Fruit fly (Drosophila melanogaster): ENCODE results near the gene CG2100.
A peak's percentile ranks its signal among the peaks of the same experiment; 100 is the strongest.

CG2100 gene

DNA sequence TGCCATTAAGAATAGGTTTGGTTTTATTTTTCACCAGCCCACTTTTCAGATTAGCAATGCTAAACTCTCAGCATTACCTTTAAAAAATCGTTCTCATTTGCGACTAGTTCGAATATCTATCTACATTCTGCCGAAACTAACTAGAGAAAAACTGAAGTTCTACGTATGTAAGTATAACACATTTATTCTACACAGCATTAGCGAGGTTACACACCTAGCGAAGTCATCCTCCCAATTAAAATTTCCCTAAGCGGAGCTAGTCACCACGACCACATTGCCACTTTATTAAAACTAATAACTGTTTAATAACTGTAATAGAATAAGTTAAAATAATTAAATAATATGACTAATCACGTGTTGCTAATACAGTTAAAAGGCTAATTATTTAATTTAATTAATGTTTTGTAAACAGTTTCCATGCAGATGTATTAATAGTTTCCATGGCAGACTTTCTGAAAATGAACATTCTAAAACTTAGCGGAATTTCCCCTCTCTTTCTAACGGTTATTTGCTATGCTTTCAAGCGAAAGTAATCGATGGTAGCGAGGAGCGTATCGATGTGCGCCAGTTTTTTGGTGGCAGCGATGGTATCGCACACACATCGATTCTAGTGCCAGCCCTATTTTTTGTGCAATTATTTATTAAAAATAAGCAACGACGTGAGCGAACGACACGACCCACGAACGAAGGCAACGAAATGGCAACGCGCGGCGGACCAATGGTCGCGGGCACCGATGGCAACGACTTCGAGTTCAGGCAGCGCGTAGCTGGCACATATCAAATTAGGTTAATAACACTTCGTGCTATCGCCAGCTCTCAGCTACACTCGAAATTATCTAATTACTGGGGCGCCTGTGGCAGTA, 42.8 kb upstream of the CG2100 start, which contains the start of gene jagn (continued):
- TF ChIP-seq seq (GFP tag; IDR thresholded peaks at IDR 0.05) = no peak
- peak; percentile 41 for TF ChIP-seq Deaf1 (tag; optimal IDR thresholded peaks at IDR 0.05)
- TF ChIP-seq lov (optimal IDR thresholded peaks at IDR 0.05) = no peak
- 0 out of 3 replicates have a peak, but pooled peaks have one; percentile 31 for TF ChIP-seq lov (GFP tag; IDR thresholded peaks at IDR 0.05)
- peak; percentile 48 for TF ChIP-seq pum (GFP tag; optimal IDR thresholded peaks at IDR 0.05)
- TF ChIP-seq scrt (GFP tag; optimal IDR thresholded peaks at IDR 0.05) = peak; percentile 29
- no peak for TF ChIP-seq eve (GFP tag; optimal IDR thresholded peaks at IDR 0.05)
- no peak for TF ChIP-seq CG1529 (GFP tag; optimal IDR thresholded peaks at IDR 0.05)
- TF ChIP-seq Dref (GFP tag; IDR thresholded peaks at IDR 0.05) = peak; percentile 96
- peak; percentile 12 for TF ChIP-seq CG4282 (GFP tag; optimal IDR thresholded peaks at IDR 0.05)
- peak; percentile 80 for TF ChIP-seq MBD-R2 (GFP tag; IDR thresholded peaks at IDR 0.05)
- peak; percentile 14 for TF ChIP-seq p53 (GFP tag; optimal IDR thresholded peaks at IDR 0.05)
- TF ChIP-seq ash1 (GFP tag; optimal IDR thresholded peaks at IDR 0.05) = no peak
- TF ChIP-seq CG6272 (GFP tag; IDR thresholded peaks at IDR 0.05) = peak; percentile 79
- peak; percentile 48; the same call in 2 of the 3 replicates for TF ChIP-seq ken (GFP tag; IDR thresholded peaks at IDR 0.05)
- TF ChIP-seq CG2202 (tag; optimal IDR thresholded peaks at IDR 0.05) = no peak
- no peak for TF ChIP-seq btn (GFP tag; optimal IDR thresholded peaks at IDR 0.05)

DNA sequence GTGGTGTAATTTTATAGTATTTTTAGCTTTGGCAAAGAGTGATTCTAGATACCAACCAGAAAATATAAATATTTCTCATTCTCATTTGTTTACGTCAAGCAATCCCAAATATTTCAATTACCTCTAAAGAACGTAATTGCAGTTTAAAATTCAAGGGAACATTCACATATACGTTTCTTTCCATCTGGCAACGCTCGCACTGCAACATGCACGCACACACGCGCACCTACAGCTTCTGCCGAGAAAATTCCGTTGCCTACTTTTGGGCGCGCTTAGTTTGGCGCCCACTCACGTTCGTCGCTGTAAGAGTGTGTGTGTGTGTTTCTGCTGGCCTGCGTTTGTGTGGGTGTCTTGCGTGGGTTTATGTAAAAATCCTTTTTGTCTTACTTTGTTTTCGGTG, 36.3 kb upstream of the CG2100 start:
- TF ChIP-seq CG9437 (GFP tag; optimal IDR thresholded peaks at IDR 0.05) = peak; percentile 96
- TF ChIP-seq Dp (GFP tag; optimal IDR thresholded peaks at IDR 0.05) = peak; percentile 22
- TF ChIP-seq sr (GFP tag; IDR thresholded peaks at IDR 0.05) = peak; percentile 44; the same call in 1 of the 3 replicates
- TF ChIP-seq toy (GFP tag; IDR thresholded peaks at IDR 0.05) = no peak
- no peak for TF ChIP-seq Adf1 (GFP tag; IDR thresholded peaks at IDR 0.05)
- TF ChIP-seq CG8478 (optimal IDR thresholded peaks at IDR 0.05) = peak; percentile 47
- TF ChIP-seq CG12391 (tag; optimal IDR thresholded peaks at IDR 0.05) = no peak
- 0 out of 2 replicates have a peak, but pooled peaks have one; percentile 24 for TF ChIP-seq bbx (GFP tag; IDR thresholded peaks at IDR 0.05; ENCODE audit: partially characterized antibody)
- TF ChIP-seq Lhr (GFP tag; optimal IDR thresholded peaks at IDR 0.05) = peak; percentile 27
- TF ChIP-seq nau (GFP tag; optimal IDR thresholded peaks at IDR 0.05) = no peak
- TF ChIP-seq CG1603 (tag; optimal IDR thresholded peaks at IDR 0.05) = peak; percentile 17
- TF ChIP-seq MESR4 (GFP tag; optimal IDR thresholded peaks at IDR 0.05) = no peak
- 0 out of 3 replicates have a peak, but pooled peaks have one; percentile 7 for TF ChIP-seq row (GFP tag; IDR thresholded peaks at IDR 0.05)
- no peak for TF ChIP-seq h (optimal IDR thresholded peaks at IDR 0.05)
- peak; percentile 27; the same call in 1 of the 2 replicates for TF ChIP-seq E2f2 (GFP tag; IDR thresholded peaks at IDR 0.05)
- TF ChIP-seq Ets97D (GFP tag; optimal IDR thresholded peaks at IDR 0.05) = peak; percentile 8
- no peak for TF ChIP-seq sug (tag; optimal IDR thresholded peaks at IDR 0.05)
- peak; percentile 28 for TF ChIP-seq CG7556 (GFP tag; optimal IDR thresholded peaks at IDR 0.05)
- TF ChIP-seq CG11504 (tag; optimal IDR thresholded peaks at IDR 0.05) = peak; percentile 72
- no peak for TF ChIP-seq CG7372 (GFP tag; IDR thresholded peaks at IDR 0.05)
- TF ChIP-seq CG10267 (tag; optimal IDR thresholded peaks at IDR 0.05) = no peak
- peak; percentile 65 for TF ChIP-seq sens (GFP tag)
- peak; percentile 65 for TF ChIP-seq stwl (tag; optimal IDR thresholded peaks at IDR 0.05)
- TF ChIP-seq cg (GFP tag; optimal IDR thresholded peaks at IDR 0.05) = peak; percentile 83
- TF ChIP-seq CG9727 (GFP tag; optimal IDR thresholded peaks at IDR 0.05) = peak; percentile 1
- TF ChIP-seq CG6791 (GFP tag; IDR thresholded peaks at IDR 0.05; ENCODE audit: partially characterized antibody) = peak; percentile 21; the same call in 1 of the 3 replicates
- peak; percentile 19 for TF ChIP-seq trem (tag; optimal IDR thresholded peaks at IDR 0.05)

All from whole organism, embryonic.